Fruit fly (Drosophila melanogaster): ENCODE results near the gene CG7120.

DNA sequence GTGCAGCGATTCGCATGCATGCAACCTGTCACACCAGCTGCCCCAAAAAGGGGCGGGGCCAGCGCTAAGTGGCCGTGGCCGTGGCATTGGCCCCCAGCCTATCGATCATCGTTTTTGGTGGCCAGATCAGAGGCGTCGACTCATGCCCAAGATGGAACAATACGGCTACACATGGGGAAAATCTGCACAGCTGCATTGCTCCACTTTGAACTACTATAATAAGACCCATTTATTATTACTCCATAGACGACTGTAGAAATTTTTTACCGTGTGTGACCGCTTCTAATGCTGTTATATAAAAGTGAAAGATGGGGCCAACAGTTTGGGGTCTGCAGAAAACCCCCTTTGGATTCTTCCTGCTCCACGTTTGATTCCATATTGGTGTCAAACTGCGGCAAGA is 11.8 kb upstream of the CG7120 start:
- TF ChIP-seq usp (GFP tag; optimal IDR thresholded peaks at IDR 0.05): no peak
- TF ChIP-seq psq (optimal IDR thresholded peaks at IDR 0.05): no peak
- TF ChIP-seq CG8478 (optimal IDR thresholded peaks at IDR 0.05): no peak
- TF ChIP-seq Dll (optimal IDR thresholded peaks at IDR 0.05): no peak
- no peak for TF ChIP-seq EcR (GFP tag; optimal IDR thresholded peaks at IDR 0.05)
- TF ChIP-seq pan (optimal IDR thresholded peaks at IDR 0.05): no peak
